Fruit fly (Drosophila melanogaster) whole organism, pupa: ENCODE results near the gene Or7a.
A peak's percentile ranks its signal among the peaks of the same experiment; 100 is the strongest.

Experiments used
- CG10348 ChIP-seq: fragments of 200-800 bp; sonication (Bioruptor generic); IDR thresholded peaks from 2 replicates; pipeline ENCODE4 v1.3.6; 2022; ENCODE audit warnings: missing biosample characterization, missing genetic modification characterization
- CG12605 ChIP-seq: fragments of 200-800 bp; sonication (Bioruptor generic); IDR thresholded peaks from 2 replicates; pipeline ENCODE4 v1.3.6; 2022; ENCODE audit warnings: missing biosample characterization, missing genetic modification characterization
- CG13204 ChIP-seq: fragments of 200-800 bp; sonication (Bioruptor generic); optimal IDR thresholded peaks from 2 replicates; lab custom pipeline; 2018; ENCODE audit warnings: missing biosample characterization, mild to moderate bottlenecking, missing genetic modification characterization, moderate library complexity
- CG14655 ChIP-seq: fragments of 200-800 bp; sonication (Bioruptor generic); optimal IDR thresholded peaks from 3 replicates; lab custom pipeline; 2017; ENCODE audit warnings: mild to moderate bottlenecking, missing biosample characterization, missing genetic modification reagents, missing genetic modification characterization
- CG15710 ChIP-seq: fragments of 200-800 bp; sonication (Bioruptor generic); optimal IDR thresholded peaks from 2 replicates; lab custom pipeline; 2018; ENCODE audit warnings: missing biosample characterization, mild to moderate bottlenecking, missing genetic modification characterization, moderate library complexity
- CG17806 ChIP-seq: fragments of 200-800 bp; sonication (Bioruptor generic); optimal IDR thresholded peaks from 2 replicates; lab custom pipeline; 2018; ENCODE audit warnings: missing biosample characterization, mild to moderate bottlenecking, missing genetic modification characterization, moderate library complexity
- CG32121 ChIP-seq: fragments of 200-800 bp; sonication (Bioruptor generic); IDR thresholded peaks from 2 replicates; pipeline ENCODE4 v1.3.6; 2022; ENCODE audit warnings: missing biosample characterization, missing genetic modification characterization
- CG34367 ChIP-seq: fragments of 200-800 bp; sonication (Bioruptor generic); optimal IDR thresholded peaks from 2 replicates; lab custom pipeline; 2018; ENCODE audit warnings: missing biosample characterization, mild to moderate bottlenecking, missing genetic modification characterization
- CG4496 ChIP-seq: fragments of 200-800 bp; sonication (Bioruptor generic); IDR thresholded peaks from 3 replicates; pipeline ENCODE4 v1.3.6; 2022; ENCODE audit warnings: missing biosample characterization, missing genetic modification characterization
- CG8159 ChIP-seq: fragments of 200-800 bp; sonication (Bioruptor generic); optimal IDR thresholded peaks from 3 replicates; lab custom pipeline; 2018; ENCODE audit warnings: missing biosample characterization, mild to moderate bottlenecking, missing genetic modification characterization, moderate library complexity
- CG8301 ChIP-seq: fragments of 200-800 bp; sonication (Bioruptor generic); optimal IDR thresholded peaks from 2 replicates; lab custom pipeline; 2018; ENCODE audit warnings: missing biosample characterization, mild to moderate bottlenecking, missing genetic modification characterization
- CG9948 ChIP-seq: fragments of 200-800 bp; sonication (Bioruptor generic); optimal IDR thresholded peaks from 2 replicates; lab custom pipeline; 2018; ENCODE audit warnings: missing biosample characterization, mild to moderate bottlenecking, missing genetic modification characterization, moderate library complexity
- D1 ChIP-seq: fragments of 200-800 bp; sonication (Bioruptor generic); optimal IDR thresholded peaks from 2 replicates; lab custom pipeline; 2018; ENCODE audit warnings: missing biosample characterization, mild to moderate bottlenecking, missing genetic modification characterization, moderate library complexity
- EcR ChIP-seq: fragments of 200-800 bp; sonication (Bioruptor generic); optimal IDR thresholded peaks from 3 replicates; lab custom pipeline; 2019; ENCODE audit warnings: missing biosample characterization, missing genetic modification characterization, mild to moderate bottlenecking, moderate library complexity, missing genetic modification reagents
- Ets98B ChIP-seq: fragments of 200-800 bp; sonication (Bioruptor generic); IDR thresholded peaks from 2 replicates; pipeline ENCODE4 v1.3.6; 2022; ENCODE audit warnings: missing biosample characterization, missing genetic modification characterization
- Pif1A ChIP-seq: fragments of 200-800 bp; sonication (Bioruptor generic); optimal IDR thresholded peaks from 3 replicates; lab custom pipeline; 2016; ENCODE audit warnings: missing biosample characterization, missing genetic modification characterization
- Pif1B ChIP-seq: fragments of 200-800 bp; sonication (Bioruptor generic); optimal IDR thresholded peaks from 3 replicates; lab custom pipeline; 2016; ENCODE audit warnings: missing biosample characterization, missing genetic modification characterization
- Snoo ChIP-seq: fragments of 200-800 bp; sonication (Bioruptor generic); optimal IDR thresholded peaks from 3 replicates; lab custom pipeline; 2017; ENCODE audit warnings: missing biosample characterization, mild to moderate bottlenecking, missing genetic modification characterization, inconsistent platforms
- fd96Ca ChIP-seq: fragments of 200-800 bp; sonication (Bioruptor generic); IDR thresholded peaks from 3 replicates; pipeline ENCODE4 v1.3.6; 2022; ENCODE audit warnings: missing biosample characterization, missing genetic modification characterization
- gl ChIP-seq: fragments of 200-800 bp; sonication (Bioruptor generic); optimal IDR thresholded peaks from 2 replicates; lab custom pipeline; 2018; ENCODE audit warnings: missing biosample characterization, mild to moderate bottlenecking, missing genetic modification characterization
- rn ChIP-seq: fragments of 200-800 bp; sonication (Bioruptor generic); IDR thresholded peaks from 2 replicates; pipeline ENCODE4 v1.3.6; 2022; ENCODE audit warnings: missing biosample characterization, missing genetic modification characterization

Gene Or7a

dm6 chrX:8129204-8129997 is 36.1 kb downstream of the Or7a start, which contains the start of gene CG2116:
TSS of gene CG2116 (plus strand) at chrX:8129812.
- no peak for TF ChIP-seq CG12605 (GFP tag; lab: Robert Waterston, UW)
- TF ChIP-seq EcR (GFP tag; lab: Kevin White, UChicago), result no peak
- TF ChIP-seq CG4496 (GFP tag; lab: Robert Waterston, UW), result peak; percentile 47; the same call in 1 of the 3 replicates

dm6 chrX:8128133-8128532 is 37.4 kb downstream of the Or7a start:
- TF ChIP-seq CG8159 (tag; lab: Kevin White, UChicago) (no peak), CG17806 (tag; lab: Kevin White, UChicago) (no peak), gl (tag; lab: Kevin White, UChicago) (no peak), CG12605 (GFP tag; lab: Robert Waterston, UW) (no peak), CG8301 (no peak), fd96Ca (GFP tag; lab: Robert Waterston, UW) (no peak), D1 (tag; lab: Kevin White, UChicago) (no peak), Pif1B (GFP tag; lab: Kevin White, UChicago) (no peak), rn (GFP tag; lab: Robert Waterston, UW) (no peak), CG34367 (tag; lab: Kevin White, UChicago) (no peak), CG15710 (tag; lab: Kevin White, UChicago) (no peak), CG4496 (GFP tag; lab: Robert Waterston, UW) (no peak), EcR (GFP tag; lab: Kevin White, UChicago) (no peak), CG14655 (GFP tag; lab: Kevin White, UChicago) (no peak), CG13204 (no peak)

dm6 chrX:8126149-8126548 is 39.4 kb downstream of the Or7a start:
- peak; percentile 42; the same call in 1 of the 3 replicates for TF ChIP-seq fd96Ca (GFP tag; lab: Robert Waterston, UW)
- no peak for TF ChIP-seq CG17806 (tag; lab: Kevin White, UChicago)
- TF ChIP-seq EcR (GFP tag; lab: Kevin White, UChicago), result no peak
- no peak for TF ChIP-seq CG34367 (tag; lab: Kevin White, UChicago)
- TF ChIP-seq Snoo, result no peak
- TF ChIP-seq CG9948 (tag; lab: Kevin White, UChicago), result no peak
- TF ChIP-seq Pif1A (GFP tag; lab: Kevin White, UChicago), result no peak
- TF ChIP-seq CG15710 (tag; lab: Kevin White, UChicago), result no peak
- TF ChIP-seq gl (tag; lab: Kevin White, UChicago), result no peak
- TF ChIP-seq rn (GFP tag; lab: Robert Waterston, UW), result no peak
- peak; percentile 28 for TF ChIP-seq CG8301
- peak; percentile 30 for TF ChIP-seq Ets98B (GFP tag; lab: Robert Waterston, UW)
- no peak for TF ChIP-seq CG12605 (GFP tag; lab: Robert Waterston, UW)
- no peak for TF ChIP-seq CG32121 (GFP tag; lab: Robert Waterston, UW)

dm6 chrX:8125224-8125649 is 40.3 kb downstream of the Or7a start:
- peak; percentile 45 for TF ChIP-seq CG14655 (GFP tag; lab: Kevin White, UChicago)
- 0 out of 2 replicates have a peak, but pooled peaks have one; percentile 13 for TF ChIP-seq Ets98B (GFP tag; lab: Robert Waterston, UW)
- no peak for TF ChIP-seq CG9948 (tag; lab: Kevin White, UChicago)
- 0 out of 3 replicates have a peak, but pooled peaks have one; percentile 37 for TF ChIP-seq CG4496 (GFP tag; lab: Robert Waterston, UW)
- no peak for TF ChIP-seq CG17806 (tag; lab: Kevin White, UChicago)
- TF ChIP-seq CG12605 (GFP tag; lab: Robert Waterston, UW), result no peak
- TF ChIP-seq CG34367 (tag; lab: Kevin White, UChicago), result no peak
- no peak for TF ChIP-seq fd96Ca (GFP tag; lab: Robert Waterston, UW)
- TF ChIP-seq CG13204, result no peak
- TF ChIP-seq EcR (GFP tag; lab: Kevin White, UChicago), result no peak
- TF ChIP-seq D1 (tag; lab: Kevin White, UChicago), result no peak
- 0 out of 2 replicates have a peak, but pooled peaks have one; percentile 15 for TF ChIP-seq rn (GFP tag; lab: Robert Waterston, UW)
- TF ChIP-seq Snoo, result no peak
- TF ChIP-seq CG15710 (tag; lab: Kevin White, UChicago), result no peak
- no peak for TF ChIP-seq CG10348 (GFP tag; lab: Robert Waterston, UW)
- TF ChIP-seq CG8159 (tag; lab: Kevin White, UChicago), result no peak
- TF ChIP-seq Pif1B (GFP tag; lab: Kevin White, UChicago), result no peak
- TF ChIP-seq CG32121 (GFP tag; lab: Robert Waterston, UW), result peak; percentile 24; the same call in 1 of the 2 replicates
- TF ChIP-seq gl (tag; lab: Kevin White, UChicago), result no peak
- peak; percentile 8 for TF ChIP-seq CG8301
- no peak for TF ChIP-seq Pif1A (GFP tag; lab: Kevin White, UChicago)

dm6 chrX:8122834-8123233 is 42.7 kb downstream of the Or7a start:
- peak; percentile 49 for TF ChIP-seq Pif1B (GFP tag; lab: Kevin White, UChicago)
- peak; percentile 60; the same call in 1 of the 3 replicates for TF ChIP-seq CG4496 (GFP tag; lab: Robert Waterston, UW)
- 0 out of 2 replicates have a peak, but pooled peaks have one; percentile 40 for TF ChIP-seq Ets98B (GFP tag; lab: Robert Waterston, UW)
- TF ChIP-seq EcR (GFP tag; lab: Kevin White, UChicago), result no peak
- TF ChIP-seq CG32121 (GFP tag; lab: Robert Waterston, UW), result peak; percentile 62
- peak; percentile 57; the same call in 2 of the 3 replicates for TF ChIP-seq fd96Ca (GFP tag; lab: Robert Waterston, UW)
- TF ChIP-seq CG12605 (GFP tag; lab: Robert Waterston, UW), result peak; percentile 18
- TF ChIP-seq CG9948 (tag; lab: Kevin White, UChicago), result peak; percentile 38
- peak; percentile 38 for TF ChIP-seq Pif1A (GFP tag; lab: Kevin White, UChicago)
- TF ChIP-seq CG34367 (tag; lab: Kevin White, UChicago), result peak; percentile 21
- TF ChIP-seq gl (tag; lab: Kevin White, UChicago), result no peak
- peak; percentile 50 for TF ChIP-seq CG8159 (tag; lab: Kevin White, UChicago)
- no peak for TF ChIP-seq Snoo
- peak; percentile 38 for TF ChIP-seq CG15710 (tag; lab: Kevin White, UChicago)
- TF ChIP-seq CG17806 (tag; lab: Kevin White, UChicago), result peak; percentile 33
- TF ChIP-seq CG10348 (GFP tag; lab: Robert Waterston, UW), result no peak
- TF ChIP-seq CG13204, result no peak
- TF ChIP-seq CG14655 (GFP tag; lab: Kevin White, UChicago), result peak; percentile 66
- TF ChIP-seq D1 (tag; lab: Kevin White, UChicago), result no peak
- no peak for TF ChIP-seq rn (GFP tag; lab: Robert Waterston, UW)
- TF ChIP-seq CG8301, result peak; percentile 65
